Worm (Caenorhabditis elegans) whole organism, young adult: ENCODE data around the gene Y37H2A.11.

Experiments used
- B0019.2 ChIP-seq: fragments of 200-800 bp; sonication (Bioruptor generic); conservative IDR thresholded peaks from 2 replicates; pipeline ENCODE4 v1.3.6; 2022; ENCODE audit warnings: missing genetic modification reagents, missing genetic modification characterization, missing compliant biosample characterization
- B0035.1 ChIP-seq: sonication (generic microtip); optimal IDR thresholded peaks from 2 replicates; lab custom pipeline; 2016; ENCODE audit warnings: missing genetic modification characterization, mild to moderate bottlenecking, missing compliant biosample characterization, missing genotype, missing genetic modification reagents
- ama-1 ChIP-seq, 3 experiments: fragments of 150-350 bp in 1 of 3; sonication (generic microtip) in 2 of 3; optimal IDR thresholded peaks; 2 replicates each; lab custom pipeline; 2014 to 2018; ENCODE audit warnings: missing biosample characterization in 2 of 3, missing genetic modification characterization in 2 of 3, missing genetic modification reagents in 2 of 3
- dox-1 ChIP-seq: fragments of 200-800 bp; sonication (Bioruptor generic); IDR thresholded peaks from 2 replicates; pipeline ENCODE4 v1.3.6; 2022; ENCODE audit warnings: missing genetic modification reagents, missing genetic modification characterization, missing compliant biosample characterization
- ekl-4 ChIP-seq: fragments of 200-800 bp; sonication (Bioruptor generic); IDR thresholded peaks from 2 replicates; pipeline ENCODE4 v1.3.6; 2022; ENCODE audit warnings: missing genetic modification reagents, missing genetic modification characterization, missing compliant biosample characterization
- hlh-12 ChIP-seq: sonication (generic microtip); optimal IDR thresholded peaks from 2 replicates; lab custom pipeline; 2016; ENCODE audit warnings: missing genetic modification characterization, missing compliant biosample characterization
- hsf-1 ChIP-seq: fragments of 200-800 bp; sonication (Bioruptor generic); IDR thresholded peaks from 2 replicates; pipeline ENCODE4 v1.3.6; 2022; ENCODE audit warnings: missing genetic modification reagents, missing genetic modification characterization, missing compliant biosample characterization
- rpc-1 ChIP-seq, 2 experiments: fragments of 150-350 bp in 1 of 2; sonication (generic microtip) in 1 of 2; optimal IDR thresholded peaks; 2 replicates each; lab custom pipeline; 2014 to 2018; ENCODE audit warnings: missing biosample characterization in 1 of 2, missing genetic modification characterization in 1 of 2, missing genetic modification reagents in 1 of 2, missing genotype in 1 of 2
- snpc-4 ChIP-seq, 5 experiments: fragments of 150-350 bp in 1 of 5; sonication (generic microtip) in 4 of 5; optimal IDR thresholded peaks; 2 replicates each; lab custom pipeline; 2014 to 2018; ENCODE audit warnings: missing genetic modification characterization in 5 of 5, missing biosample characterization in 3 of 5, antibody characterized with exemption in 2 of 5, mild to moderate bottlenecking in 2 of 5, missing compliant biosample characterization in 2 of 5, missing genotype in 2 of 5, moderate library complexity in 2 of 5, missing genetic modification reagents in 1 of 5
- tbp1 ChIP-seq: fragments of 200-800 bp; sonication (Bioruptor generic); optimal IDR thresholded peaks from 2 replicates; lab custom pipeline; 2018; ENCODE audit warnings: mild to moderate bottlenecking, missing genetic modification characterization, missing compliant biosample characterization
- unc-62 ChIP-seq: fragments of 150-350 bp; optimal IDR thresholded peaks from 2 replicates; lab custom pipeline; 2014; ENCODE audit warnings: missing biosample characterization, missing genetic modification reagents, missing genetic modification characterization
- xnd-1 ChIP-seq: sonication (generic microtip); optimal IDR thresholded peaks from 2 replicates; lab custom pipeline; 2016; ENCODE audit warnings: missing genotype, missing genetic modification reagents, missing genetic modification characterization, missing compliant biosample characterization
- zim-3 ChIP-seq: sonication (generic microtip); optimal IDR thresholded peaks from 2 replicates; lab custom pipeline; 2017; ENCODE audit warnings: mild to moderate bottlenecking, missing genetic modification characterization, moderate library complexity, missing compliant biosample characterization
- ztf-26 ChIP-seq: sonication (generic microtip); optimal IDR thresholded peaks from 2 replicates; lab custom pipeline; 2017; ENCODE audit warnings: missing genetic modification characterization, missing compliant biosample characterization

DNA sequence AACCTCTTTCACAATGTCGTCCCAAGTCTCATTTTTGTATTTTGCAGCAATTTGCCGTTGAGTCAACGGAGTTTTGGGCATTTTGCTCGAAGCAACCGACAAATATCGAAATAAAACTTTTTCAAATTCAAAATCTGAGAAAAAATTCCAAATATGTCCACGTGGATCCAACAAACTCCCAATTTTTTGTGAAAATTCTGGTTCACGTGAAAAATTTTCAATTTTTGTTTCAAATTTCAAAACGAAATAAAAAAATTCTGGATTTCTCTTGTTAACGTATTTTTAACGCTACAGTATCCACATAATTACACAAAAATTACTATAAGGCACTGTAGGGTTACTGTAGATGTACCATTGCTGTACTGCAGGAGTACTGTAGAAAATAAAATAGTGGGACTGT is 20.0 kb downstream of the Y37H2A.11 start, which contains the start of gene C14A6.13:
- TF ChIP-seq xnd-1 (tag; lab: Kevin White, UChicago) (no peak), snpc-4 (GFP tag; optimal IDR thresholded peaks at IDR 0.05; lab: Kevin White, UChicago) (no peak), snpc-4 (tag; optimal IDR thresholded peaks at IDR 0.05; lab: Kevin White, UChicago) (no peak), ztf-26 (no peak), zim-3 (tag; lab: Kevin White, UChicago) (no peak), hsf-1 (GFP tag; lab: Robert Waterston, UW) (no peak), rpc-1 (optimal IDR thresholded peaks at IDR 0.05; lab: Kevin White, UChicago) (no peak), rpc-1 (tag; optimal IDR thresholded peaks at IDR 0.05; lab: Kevin White, UChicago) (no peak), unc-62 (GFP tag; lab: Kevin White, UChicago) (no peak), ekl-4 (no peak), B0035.1 (no peak), dox-1 (GFP tag; lab: Robert Waterston, UW) (no peak), ama-1 (optimal IDR thresholded peaks at IDR 0.05; lab: Kevin White, UChicago) (no peak), ama-1 (GFP tag; optimal IDR thresholded peaks at IDR 0.05; lab: Kevin White, UChicago) (no peak), B0019.2 (GFP tag; lab: Robert Waterston, UW) (no peak), tbp1 (GFP tag; lab: Kevin White, UChicago) (no peak), hlh-12 (tag; lab: Kevin White, UChicago) (no peak)
